Worm (Caenorhabditis elegans): ENCODE measurements around the gene nbet-1.
"Not testable (repeated sequence)": the region's sequence is repeated elsewhere in the genome, so short reads cannot be mapped to it uniquely, and the experiment has no call there.

Gene nbet-1

ce11 chrIV:5209390-5209789, at the start of gene nbet-1, which contains the start of gene Y59E9AL.36:
nbet-1 (plus strand) TSS chrIV:5209501.
Y59E9AL.36 (minus strand) TSS chrIV:5209481.
- TF ChIP-seq him-1 (tag; optimal IDR thresholded peaks at IDR 0.05) (no peak), dao-5 (tag; optimal IDR thresholded peaks at IDR 0.05) (no peak), W03F9.2 (tag; optimal IDR thresholded peaks at IDR 0.05) (peak; percentile 64)

DNA sequence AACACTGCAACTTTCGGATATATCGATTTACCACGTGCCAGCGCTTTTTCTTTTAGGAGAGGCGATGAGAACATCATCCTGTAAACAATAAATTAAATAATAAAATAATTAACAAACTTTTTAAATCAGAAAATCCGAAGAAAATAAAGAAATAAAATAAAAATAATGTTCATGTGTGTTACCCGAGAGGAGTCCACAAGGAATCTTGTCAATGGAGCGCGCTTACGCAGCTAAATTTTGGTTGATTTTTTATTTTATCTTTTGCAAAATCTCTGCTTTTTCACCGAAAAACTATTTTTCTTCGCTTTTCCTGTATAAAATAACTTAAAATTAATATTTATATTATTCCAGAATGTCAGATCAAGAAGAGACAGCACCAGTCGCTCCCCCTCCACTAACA, 49.1 kb upstream of the nbet-1 start, which contains the start of the genes C24D10.6 and C24D10.4:
Gene C24D10.6, minus strand, starts transcription at position 78 of the 400 bp plus-strand sequence.
Gene C24D10.4, plus strand, starts transcription at position 352 of the 400 bp plus-strand sequence.
- TF ChIP-seq dao-5 (tag; optimal IDR thresholded peaks at IDR 0.05): no peak
- peak; percentile 19 for TF ChIP-seq W03F9.2 (tag; optimal IDR thresholded peaks at IDR 0.05)

DNA sequence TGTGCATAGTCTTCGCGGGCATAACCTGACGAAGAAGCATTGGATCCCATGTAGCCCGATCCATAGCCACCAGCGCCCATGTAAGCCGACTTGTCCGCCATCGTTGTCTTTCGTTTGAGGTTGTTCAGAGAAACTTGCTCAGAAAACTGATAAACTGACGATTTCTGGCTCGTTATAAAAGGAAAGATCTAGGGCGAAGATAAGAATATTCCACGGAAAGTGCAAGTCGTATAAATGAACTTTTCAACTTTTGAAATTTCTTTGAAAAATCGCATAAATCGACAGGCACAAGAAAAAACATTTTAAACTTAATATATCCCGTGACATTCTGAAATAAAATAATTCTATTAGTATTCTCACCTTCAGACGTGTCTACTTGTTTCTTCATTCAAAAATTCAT, 46.4 kb upstream of the nbet-1 start, which contains the start of the genes nspd-3 and C24D10.2:
Gene nspd-3, minus strand, starts transcription at position 101 of the 400 bp plus-strand sequence.
Gene C24D10.2, plus strand, starts transcription at position 399 of the 400 bp plus-strand sequence.
- not testable (repeated sequence) for TF ChIP-seq W03F9.2, dao-5, him-1 (tag; optimal IDR thresholded peaks at IDR 0.05)

DNA sequence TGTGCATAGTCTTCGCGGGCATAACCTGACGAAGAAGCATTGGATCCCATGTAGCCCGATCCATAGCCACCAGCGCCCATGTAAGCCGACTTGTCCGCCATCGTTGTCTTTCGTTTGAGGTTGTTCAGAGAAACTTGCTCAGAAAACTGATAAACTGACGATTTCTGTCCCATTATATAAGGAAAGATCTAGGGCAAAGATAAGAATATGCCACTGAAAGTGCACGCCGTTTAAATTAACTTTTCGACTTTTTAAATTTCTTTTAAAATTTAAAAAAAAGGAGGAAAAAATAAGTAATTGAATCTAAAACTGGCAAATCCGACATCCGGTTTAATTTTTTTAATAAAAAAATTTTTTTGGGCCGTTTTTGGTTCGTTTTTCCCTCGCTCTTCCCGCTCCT, 43.7 kb upstream of the nbet-1 start, which contains the start of gene nspd-6:
Gene nspd-6, minus strand, starts transcription at position 101 of the 400 bp plus-strand sequence.
- TF ChIP-seq him-1, dao-5, W03F9.2 (tag; optimal IDR thresholded peaks at IDR 0.05): not testable (repeated sequence)

- no peak for TF ChIP-seq him-1 (tag; optimal IDR thresholded peaks at IDR 0.05)
- no peak for TF ChIP-seq dao-5 (tag; optimal IDR thresholded peaks at IDR 0.05)
- no peak for TF ChIP-seq W03F9.2 (tag; optimal IDR thresholded peaks at IDR 0.05)
These were observed 43.3 kb upstream of the nbet-1 start, which contains the start of gene ptp-5.1 for ce11 chrIV:5166030-5166429. ptp-5.1 (plus strand) TSS chrIV:5166330.

DNA sequence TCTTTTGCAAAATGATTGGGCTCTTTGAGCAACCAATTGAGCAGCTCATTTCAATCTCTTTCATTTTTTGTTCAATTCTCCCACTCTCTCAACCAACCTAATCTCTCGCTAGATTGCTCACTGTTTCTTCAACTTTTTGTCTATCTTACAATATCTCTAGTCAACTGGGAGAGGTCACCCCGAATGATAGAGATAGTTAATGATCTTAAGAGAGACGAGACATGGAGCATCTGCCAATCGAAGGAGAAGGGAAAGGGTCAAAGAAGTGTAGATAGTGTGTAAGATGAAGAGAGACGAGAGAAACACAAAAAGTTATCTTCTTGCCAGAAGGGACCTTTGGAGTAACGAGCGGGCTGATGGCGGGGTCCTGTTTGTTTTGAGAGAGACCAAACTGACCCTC, 40.0 kb upstream of the nbet-1 start:
- no peak for TF ChIP-seq W03F9.2 (tag; optimal IDR thresholded peaks at IDR 0.05)
- no peak for TF ChIP-seq him-1 (tag; optimal IDR thresholded peaks at IDR 0.05)
- TF ChIP-seq dao-5 (tag; optimal IDR thresholded peaks at IDR 0.05): no peak

DNA sequence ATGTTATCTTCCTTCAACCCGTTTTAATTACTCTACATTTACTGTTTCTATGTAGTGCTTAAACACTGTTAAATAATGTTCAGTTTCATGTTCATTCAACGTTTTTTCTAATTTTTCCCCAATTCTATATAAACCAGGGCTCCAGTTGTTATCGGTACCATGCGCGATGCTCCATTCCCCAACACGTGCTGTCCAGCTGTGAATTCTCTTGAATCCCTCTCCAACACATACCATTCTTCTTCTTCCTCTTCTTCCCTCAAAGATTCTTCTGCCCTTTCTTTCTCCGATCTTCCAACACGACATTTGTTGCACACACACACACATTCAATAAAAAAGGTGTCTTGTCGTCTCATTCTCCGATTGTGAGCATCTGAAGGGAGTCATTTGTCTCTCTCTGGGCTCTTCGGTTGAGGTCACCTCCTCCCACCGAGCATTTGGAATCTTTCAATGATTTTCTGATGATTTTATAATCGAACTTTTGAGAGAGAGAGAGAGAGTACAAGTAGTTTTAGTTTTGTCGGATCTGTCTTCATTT, 37.2 kb upstream of the nbet-1 start:
- TF ChIP-seq him-1 (tag; optimal IDR thresholded peaks at IDR 0.05): no peak
- TF ChIP-seq W03F9.2 (tag; optimal IDR thresholded peaks at IDR 0.05): no peak
- no peak for TF ChIP-seq dao-5 (tag; optimal IDR thresholded peaks at IDR 0.05)

ce11 chrIV:5173032-5173431, 36.3 kb upstream of the nbet-1 start, which contains the start of gene lam-1:
lam-1 (plus strand) TSS chrIV:5173332.
- TF ChIP-seq dao-5 (tag; optimal IDR thresholded peaks at IDR 0.05): no peak

DNA sequence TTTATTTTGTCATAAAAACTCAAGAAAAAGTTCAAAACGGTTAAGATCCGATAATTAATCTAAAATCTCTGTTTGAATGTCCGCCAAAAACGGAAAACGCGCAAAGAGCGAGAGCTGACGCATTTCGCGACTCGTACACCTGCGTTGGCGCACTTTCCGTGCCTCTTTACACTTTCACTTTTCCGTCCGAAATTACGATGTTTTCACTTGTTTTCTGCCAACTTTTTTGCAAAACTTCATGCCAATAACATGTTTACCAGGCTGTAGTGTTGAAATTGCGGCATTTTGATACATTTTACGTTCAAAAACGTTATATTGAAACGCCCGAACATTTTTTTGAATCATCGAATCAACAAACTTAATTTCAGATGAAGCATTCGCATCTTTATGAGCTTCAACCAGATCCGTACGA, 25.5 kb upstream of the nbet-1 start, which contains the start of gene W03F8.4:
Gene W03F8.4, plus strand, starts transcription at position 369 of the 412 bp plus-strand sequence.
- TF ChIP-seq him-1 (tag; optimal IDR thresholded peaks at IDR 0.05) (no peak), W03F9.2 (tag; optimal IDR thresholded peaks at IDR 0.05) (peak; percentile 93)

- TF ChIP-seq him-1 (tag; optimal IDR thresholded peaks at IDR 0.05) (no peak), W03F9.2 (tag; optimal IDR thresholded peaks at IDR 0.05) (no peak), dao-5 (tag; optimal IDR thresholded peaks at IDR 0.05) (no peak)
These were observed 22.7 kb upstream of the nbet-1 start, which contains the start of the genes W03F8.6 and mtrf-1L for ce11 chrIV:5186480-5187205. W03F8.6 (minus strand) TSS chrIV:5186580. mtrf-1L (plus strand) TSS chrIV:5187155.

DNA sequence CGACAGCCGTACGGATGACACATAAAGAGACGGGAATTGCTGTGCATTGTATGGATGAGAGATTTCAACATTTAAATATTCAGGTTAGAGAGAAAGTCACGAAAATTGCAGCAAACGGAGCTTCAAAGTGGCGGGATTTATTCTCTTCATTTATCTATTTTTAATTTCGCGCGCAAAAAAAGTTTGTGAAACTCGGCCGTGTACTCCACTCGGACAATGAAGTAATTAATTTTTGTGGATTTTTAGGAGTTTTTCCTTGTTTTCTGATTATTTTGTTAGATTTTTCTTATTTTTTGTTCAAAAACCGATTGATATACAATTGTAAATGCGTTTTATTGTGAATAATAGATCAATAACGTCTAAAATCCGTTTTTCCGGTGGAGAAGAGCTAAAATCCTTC, 21.2 kb upstream of the nbet-1 start:
- TF ChIP-seq W03F9.2 (tag; optimal IDR thresholded peaks at IDR 0.05) (no peak), him-1 (tag; optimal IDR thresholded peaks at IDR 0.05) (no peak)

DNA sequence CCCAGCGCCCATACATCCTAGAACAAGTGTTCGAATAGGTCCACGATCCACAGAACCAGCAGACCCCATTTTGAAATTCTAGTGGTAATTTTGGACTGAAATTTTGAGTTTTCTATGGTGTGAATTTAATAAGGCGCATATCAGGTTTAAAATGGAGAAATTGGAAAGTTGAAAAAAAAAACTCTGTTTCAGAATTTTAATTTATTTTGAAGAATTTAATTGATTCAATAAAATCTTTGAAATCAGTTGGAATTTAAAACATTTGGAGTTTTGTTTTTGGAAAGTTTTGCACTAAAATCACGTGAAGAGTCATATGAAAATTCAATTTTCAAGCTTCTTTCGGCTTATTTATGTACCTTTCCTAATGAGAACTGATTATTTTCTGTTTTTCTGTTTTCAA, 13.8 kb upstream of the nbet-1 start, which contains the start of gene gpa-18:
Gene gpa-18, minus strand, starts transcription at position 101 of the 400 bp plus-strand sequence.
- TF ChIP-seq dao-5 (tag; optimal IDR thresholded peaks at IDR 0.05) (no peak), W03F9.2 (tag; optimal IDR thresholded peaks at IDR 0.05) (no peak), him-1 (tag; optimal IDR thresholded peaks at IDR 0.05) (no peak)

DNA sequence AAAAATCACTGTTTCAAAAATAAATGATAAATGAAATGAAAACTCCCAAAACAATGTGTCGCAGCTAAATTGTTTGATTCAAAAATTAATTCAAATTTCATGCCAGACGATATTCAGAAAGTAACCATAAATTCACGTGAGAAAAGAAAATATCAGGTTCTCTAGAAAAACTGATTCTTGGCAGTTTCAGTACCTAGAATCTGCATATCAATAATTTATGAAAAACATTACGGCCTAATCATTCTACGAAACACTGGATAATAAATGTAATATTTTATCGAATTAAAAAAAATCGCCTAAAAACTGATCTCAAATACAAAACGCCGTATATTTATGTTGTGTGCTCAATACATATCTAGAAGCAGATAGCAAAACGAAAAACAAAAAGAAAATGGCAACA, 8.5 kb upstream of the nbet-1 start:
- TF ChIP-seq him-1 (tag; optimal IDR thresholded peaks at IDR 0.05) (no peak), W03F9.2 (tag; optimal IDR thresholded peaks at IDR 0.05) (no peak), dao-5 (tag; optimal IDR thresholded peaks at IDR 0.05) (no peak)

DNA sequence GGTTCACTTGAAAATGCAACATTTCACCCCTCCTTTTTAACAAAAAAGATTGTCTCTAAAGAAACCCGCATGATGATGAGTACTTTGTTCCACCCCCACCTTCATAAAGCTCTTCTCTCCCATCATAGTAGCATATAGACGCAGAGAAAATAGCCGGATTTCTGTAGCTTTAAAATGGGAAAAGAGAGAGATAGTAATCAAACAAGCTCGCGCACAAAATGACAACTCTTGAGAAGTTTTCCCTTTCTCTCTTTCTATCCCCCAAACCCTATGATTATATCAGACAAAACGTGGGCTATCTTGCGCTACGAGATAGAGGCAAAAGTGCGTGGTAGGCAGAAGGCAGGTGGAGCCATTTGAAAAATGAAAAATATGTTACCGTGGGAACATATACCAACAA, 6.7 kb upstream of the nbet-1 start:
- TF ChIP-seq W03F9.2 (tag; optimal IDR thresholded peaks at IDR 0.05) (no peak), dao-5 (tag; optimal IDR thresholded peaks at IDR 0.05) (no peak), him-1 (tag; optimal IDR thresholded peaks at IDR 0.05) (no peak)
